Fruit fly (Drosophila melanogaster): ENCODE measurements around the gene Sfp33A2.

The Sfp33A2 gene

DNA sequence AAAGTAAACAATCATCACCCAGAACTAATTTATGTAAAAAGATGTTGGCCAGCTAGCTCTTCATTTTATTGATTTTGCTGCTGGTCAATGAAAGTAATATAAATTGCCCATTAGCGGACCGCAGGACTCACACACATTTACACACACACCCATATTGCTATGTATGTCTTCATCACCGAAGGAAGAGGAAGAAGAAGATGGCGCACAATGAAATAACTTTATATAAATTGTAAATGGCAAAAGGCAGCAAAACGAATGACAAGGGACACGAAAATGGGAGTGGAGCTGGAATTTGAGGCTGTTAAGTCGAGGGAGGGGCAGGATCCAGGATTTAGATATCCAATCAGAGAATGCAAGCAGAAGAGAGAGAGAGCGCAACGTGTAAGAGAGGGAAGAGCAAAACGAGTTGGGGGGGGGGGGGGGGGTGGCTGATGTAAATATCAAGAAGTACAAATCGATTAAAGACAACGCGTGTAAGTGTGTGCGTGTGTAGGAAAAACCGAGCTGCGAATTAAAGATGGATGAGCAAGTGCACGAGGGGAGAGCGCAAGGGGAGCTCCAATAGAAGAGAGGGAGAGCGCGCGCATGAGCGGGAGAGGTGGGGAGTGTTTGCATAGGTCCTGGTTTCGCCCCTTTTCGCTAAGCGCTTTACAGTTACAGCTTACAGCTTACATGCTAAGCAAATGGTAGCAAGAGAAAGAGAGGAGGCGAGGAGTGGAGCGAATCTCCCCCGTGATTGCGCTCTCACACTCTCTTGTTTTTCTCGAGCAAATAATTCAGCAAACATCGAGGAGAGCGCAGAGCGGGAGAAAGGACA is 33.1 kb upstream of the Sfp33A2 start:
- TF ChIP-seq pad (GFP tag; optimal IDR thresholded peaks at IDR 0.05), result peak; percentile 93
- no peak for TF ChIP-seq CG1620 (GFP tag; optimal IDR thresholded peaks at IDR 0.05)

DNA sequence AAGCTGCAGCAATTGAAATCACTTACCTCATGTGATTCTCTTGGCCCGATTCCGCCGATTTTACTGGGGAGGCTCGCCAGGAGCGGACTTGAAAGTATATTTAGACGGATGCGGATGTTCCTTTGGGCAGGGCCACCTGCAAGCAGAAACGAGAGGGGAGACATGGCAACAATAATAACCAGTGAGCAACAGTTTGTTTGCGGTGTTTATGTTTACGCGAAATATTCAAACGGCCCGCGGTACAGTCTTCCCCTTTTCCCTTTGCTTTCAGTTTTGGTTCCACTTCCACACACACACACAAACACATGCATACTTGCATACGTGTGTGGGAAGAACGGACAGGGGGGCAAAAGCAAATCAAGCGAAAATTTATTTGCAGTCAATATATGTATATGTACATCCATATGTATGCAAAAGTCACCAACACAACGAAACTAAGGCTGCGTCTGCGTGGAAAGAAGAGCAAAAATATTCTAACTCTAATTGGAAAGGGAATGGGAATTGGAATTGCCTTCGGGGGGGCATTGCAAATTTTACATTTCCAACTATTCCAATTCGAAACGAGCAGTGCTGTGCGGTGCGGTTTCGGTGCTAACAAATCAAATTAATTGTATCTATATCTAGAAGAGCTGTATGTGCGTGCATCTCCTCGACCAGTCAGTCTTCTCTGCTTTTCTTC is 31.4 kb upstream of the Sfp33A2 start:
- TF ChIP-seq Clk (GFP tag; optimal IDR thresholded peaks at IDR 0.05) (peak; percentile 14), pad (GFP tag; optimal IDR thresholded peaks at IDR 0.05) (peak; percentile 81), CG7101 (tag; optimal IDR thresholded peaks at IDR 0.05) (no peak), CG33017 (tag; optimal IDR thresholded peaks at IDR 0.05) (no peak), Crg-1 (GFP tag; optimal IDR thresholded peaks at IDR 0.05) (no peak), CG7045 (GFP tag; optimal IDR thresholded peaks at IDR 0.05) (no peak), CG12768 (GFP tag; optimal IDR thresholded peaks at IDR 0.05) (no peak), Hr96 (GFP tag; optimal IDR thresholded peaks at IDR 0.05) (no peak), kay (GFP tag; ENCODE audit: borderline replicate concordance) (no peak), ovo (GFP tag; optimal IDR thresholded peaks at IDR 0.05) (no peak), Mnt (GFP tag; optimal IDR thresholded peaks at IDR 0.05) (no peak), CG5204 (GFP tag; optimal IDR thresholded peaks at IDR 0.05) (peak; percentile 38), toe (GFP tag; optimal IDR thresholded peaks at IDR 0.05) (no peak)

DNA sequence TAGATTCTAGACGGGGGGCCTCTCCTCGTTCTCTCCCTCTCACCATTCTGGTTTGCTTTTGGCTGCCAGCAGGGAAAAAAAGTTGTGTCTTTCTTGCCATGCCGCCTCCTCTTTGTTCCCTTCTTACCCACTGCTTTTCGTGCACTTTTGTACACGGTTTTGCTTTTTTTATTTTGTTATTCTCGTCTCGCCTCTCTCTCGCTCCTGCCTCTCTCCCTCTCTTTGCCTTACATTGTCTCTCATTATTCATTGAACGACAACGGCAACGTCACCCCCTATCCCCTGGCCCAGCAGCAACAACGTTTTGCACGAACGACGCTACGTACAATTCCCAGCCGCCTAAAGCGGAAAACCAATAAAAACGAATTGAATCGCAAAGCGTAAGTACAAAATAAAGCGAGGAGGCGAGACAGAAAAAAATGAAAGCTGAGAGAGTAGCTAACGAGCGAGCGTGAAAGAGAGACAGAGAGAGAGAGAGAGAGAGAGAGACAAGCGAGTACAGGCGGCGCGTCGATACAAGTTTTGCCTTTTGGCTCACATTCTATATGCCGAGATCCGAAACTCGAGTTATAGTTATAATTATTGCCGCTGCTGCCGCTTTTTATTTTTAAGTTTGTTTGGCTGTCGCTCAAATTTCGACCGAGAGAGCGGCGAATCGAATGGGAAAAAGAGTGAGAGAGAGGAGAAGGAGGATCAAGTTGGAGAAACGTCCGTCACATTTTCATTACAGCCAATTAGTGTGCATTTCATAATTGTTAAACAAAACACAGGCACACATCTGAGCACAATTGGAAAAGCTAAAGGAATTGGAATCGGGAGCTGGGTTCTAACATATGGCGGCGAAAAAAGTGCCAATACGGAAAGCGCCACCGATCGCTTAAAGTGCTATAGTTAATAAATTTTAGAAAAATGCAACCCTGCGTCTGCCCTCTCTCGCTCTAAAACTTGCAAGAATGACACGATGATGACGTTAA is 30.5 kb upstream of the Sfp33A2 start:
- peak; percentile 17 for TF ChIP-seq pad (GFP tag; optimal IDR thresholded peaks at IDR 0.05)
- TF ChIP-seq CG7101 (tag; optimal IDR thresholded peaks at IDR 0.05), result peak; percentile 30
- no peak for TF ChIP-seq Crg-1 (GFP tag; optimal IDR thresholded peaks at IDR 0.05)
- TF ChIP-seq cnc (optimal IDR thresholded peaks at IDR 0.05), result no peak
- TF ChIP-seq ovo (GFP tag; optimal IDR thresholded peaks at IDR 0.05), result no peak
- TF ChIP-seq toe (GFP tag; optimal IDR thresholded peaks at IDR 0.05), result peak; percentile 23
- TF ChIP-seq CG33017 (tag; optimal IDR thresholded peaks at IDR 0.05), result peak; percentile 69
- TF ChIP-seq tj (GFP tag; optimal IDR thresholded peaks at IDR 0.05), result peak; percentile 54
- no peak for TF ChIP-seq kay (GFP tag; ENCODE audit: borderline replicate concordance)
- peak; percentile 93 for TF ChIP-seq cic (GFP tag; optimal IDR thresholded peaks at IDR 0.05)
- peak; percentile 66 for TF ChIP-seq Hr96 (GFP tag; optimal IDR thresholded peaks at IDR 0.05)
- TF ChIP-seq CG11617 (GFP tag; optimal IDR thresholded peaks at IDR 0.05), result peak; percentile 9
- peak; percentile 28 for TF ChIP-seq CG14711 (tag; optimal IDR thresholded peaks at IDR 0.05)
- TF ChIP-seq CG7045 (GFP tag; optimal IDR thresholded peaks at IDR 0.05), result peak; percentile 55
- no peak for TF ChIP-seq CG5204 (GFP tag; optimal IDR thresholded peaks at IDR 0.05)
- no peak for TF ChIP-seq CG1620 (GFP tag; optimal IDR thresholded peaks at IDR 0.05)
- TF ChIP-seq bab1 (GFP tag; optimal IDR thresholded peaks at IDR 0.05), result peak; percentile 41
- TF ChIP-seq Clk (GFP tag; optimal IDR thresholded peaks at IDR 0.05), result peak; percentile 17
- peak; percentile 84 for TF ChIP-seq CG12768 (GFP tag; optimal IDR thresholded peaks at IDR 0.05)
- TF ChIP-seq Mnt (GFP tag; optimal IDR thresholded peaks at IDR 0.05), result peak; percentile 78

DNA sequence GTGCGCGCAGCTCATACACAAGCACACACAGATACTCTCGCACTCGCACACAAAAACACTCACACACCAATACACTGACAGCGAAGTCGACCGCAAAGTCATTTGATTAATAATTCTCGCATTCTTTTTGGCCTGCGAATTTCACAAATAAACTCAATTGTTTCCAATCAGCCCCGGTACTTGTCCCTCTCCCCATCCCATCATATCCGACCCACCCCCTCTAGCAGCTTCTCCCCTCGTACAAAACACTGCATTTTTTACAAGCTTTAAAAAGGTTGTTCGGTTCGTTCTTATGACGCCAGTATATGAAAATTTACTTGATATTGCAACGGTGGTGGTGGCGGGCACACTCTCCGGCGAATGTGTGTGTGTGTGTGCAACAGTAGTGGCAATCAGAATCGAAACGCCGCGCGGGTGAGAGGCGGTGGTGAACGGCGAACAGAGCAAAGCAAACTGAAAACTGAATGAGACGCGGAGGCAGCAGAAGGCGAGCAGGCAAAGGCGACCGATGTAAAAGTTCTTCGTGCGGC is 29.8 kb upstream of the Sfp33A2 start:
- TF ChIP-seq Mnt (GFP tag; optimal IDR thresholded peaks at IDR 0.05) (peak; percentile 56), Clk (GFP tag; optimal IDR thresholded peaks at IDR 0.05) (peak; percentile 35), bab1 (GFP tag; optimal IDR thresholded peaks at IDR 0.05) (peak; percentile 22), CG12768 (GFP tag; optimal IDR thresholded peaks at IDR 0.05) (peak; percentile 49), toe (GFP tag; optimal IDR thresholded peaks at IDR 0.05) (no peak), CG5204 (GFP tag; optimal IDR thresholded peaks at IDR 0.05) (no peak), tj (GFP tag; optimal IDR thresholded peaks at IDR 0.05) (peak; percentile 44), CG1620 (GFP tag; optimal IDR thresholded peaks at IDR 0.05) (no peak), kay (GFP tag; ENCODE audit: borderline replicate concordance) (peak; percentile 15), cnc (optimal IDR thresholded peaks at IDR 0.05) (no peak), pad (GFP tag; optimal IDR thresholded peaks at IDR 0.05) (peak; percentile 62), ovo (GFP tag; optimal IDR thresholded peaks at IDR 0.05) (peak; percentile 49), CG14711 (tag; optimal IDR thresholded peaks at IDR 0.05) (peak; percentile 5), CG11617 (GFP tag; optimal IDR thresholded peaks at IDR 0.05) (peak; percentile 23), cic (GFP tag; optimal IDR thresholded peaks at IDR 0.05) (peak; percentile 96), CG33017 (tag; optimal IDR thresholded peaks at IDR 0.05) (peak; percentile 15), Hr96 (GFP tag; optimal IDR thresholded peaks at IDR 0.05) (peak; percentile 43), CG7101 (tag; optimal IDR thresholded peaks at IDR 0.05) (peak; percentile 28)

DNA sequence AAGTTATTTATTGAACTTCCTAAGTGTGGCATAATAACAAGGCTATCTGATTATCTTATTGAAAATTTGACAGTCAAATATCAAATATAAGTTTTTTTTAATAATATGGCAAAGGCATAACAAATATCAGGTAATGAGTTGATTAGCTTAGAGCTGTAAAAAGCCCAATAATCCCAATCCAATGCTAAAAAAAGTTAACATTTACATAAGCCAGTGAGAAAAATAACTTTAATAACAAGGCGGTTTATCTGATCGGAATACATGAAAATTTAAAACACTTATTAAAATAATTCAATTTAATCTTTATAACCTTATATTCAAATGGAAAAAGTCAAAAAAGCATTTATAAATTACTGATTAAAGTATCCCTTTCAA is 29.2 kb upstream of the Sfp33A2 start:
- TF ChIP-seq toe (GFP tag; optimal IDR thresholded peaks at IDR 0.05) (peak; percentile 32), cic (GFP tag; optimal IDR thresholded peaks at IDR 0.05) (no peak)
